Fruit fly (Drosophila melanogaster) whole organism, wandering third instar larva: ENCODE results near the gene Sh3beta.
A peak's percentile ranks its signal among the peaks of the same experiment; 100 is the strongest.

ENCODE experiments used
- Abd-B ChIP-seq: fragments of >200 bp; optimal IDR thresholded peaks from 2 replicates; lab custom pipeline; 2017; ENCODE audit warnings: missing biosample characterization, missing genetic modification characterization
- CG32264 ChIP-seq: fragments of 200-800 bp; sonication (Bioruptor generic); optimal IDR thresholded peaks from 2 replicates; lab custom pipeline; 2016; ENCODE audit warnings: missing biosample characterization, missing genetic modification characterization
- CG9705 ChIP-seq: fragments of 200-800 bp; sonication (Bioruptor generic); optimal IDR thresholded peaks from 2 replicates; lab custom pipeline; 2018; ENCODE audit warnings: missing biosample characterization, mild to moderate bottlenecking, missing genetic modification characterization
- CrebA ChIP-seq: fragments of 200-800 bp; sonication (Bioruptor generic); optimal IDR thresholded peaks from 2 replicates; lab custom pipeline; 2016; ENCODE audit warnings: missing biosample characterization, mild to moderate bottlenecking, missing genetic modification characterization, borderline replicate concordance
- Dfd ChIP-seq: fragments of >200 bp; optimal IDR thresholded peaks from 2 replicates; lab custom pipeline; 2017; ENCODE audit warnings: missing biosample characterization, missing genetic modification characterization
- Dif ChIP-seq: fragments of 200-275, 200-300 bp; sonication (Bioruptor generic); optimal IDR thresholded peaks from 2 replicates; lab custom pipeline; 2018; ENCODE audit warnings: missing biosample characterization, missing genetic modification characterization; ENCODE audit not compliant: partially characterized antibody
- GATAd ChIP-seq: sonication (Bioruptor generic); optimal IDR thresholded peaks from 2 replicates; lab custom pipeline; 2016; ENCODE audit warnings: missing biosample characterization, missing genetic modification characterization
- HLH106 ChIP-seq: fragments of 200-800 bp; optimal IDR thresholded peaks from 3 replicates; lab custom pipeline; 2019; ENCODE audit warnings: missing biosample characterization, mild to moderate bottlenecking, missing genetic modification characterization, moderate library complexity
- Hnf4 ChIP-seq: fragments of 200-800 bp; sonication (Bioruptor generic); optimal IDR thresholded peaks from 2 replicates; lab custom pipeline; 2016; ENCODE audit warnings: missing biosample characterization, mild to moderate bottlenecking, missing genetic modification characterization
- Hr78 ChIP-seq: fragments of >200 bp; optimal IDR thresholded peaks from 2 replicates; lab custom pipeline; 2017; ENCODE audit warnings: missing biosample characterization, missing genetic modification characterization
- Hr83 ChIP-seq: fragments of 200-300 bp; sonication (Bioruptor generic); optimal IDR thresholded peaks from 2 replicates; lab custom pipeline; 2016; ENCODE audit warnings: missing biosample characterization, mild to moderate bottlenecking, missing genetic modification characterization, moderate library complexity; ENCODE audit not compliant: poor library complexity, severe bottlenecking
- Jra ChIP-seq: sonication (Bioruptor generic); optimal IDR thresholded peaks from 2 replicates; lab custom pipeline; 2016; ENCODE audit warnings: missing biosample characterization, missing genetic modification characterization
- Mio ChIP-seq: sonication (Bioruptor generic); optimal IDR thresholded peaks from 2 replicates; lab custom pipeline; 2016; ENCODE audit warnings: missing biosample characterization, missing genetic modification characterization
- Myc ChIP-seq: fragments of >200 bp; optimal IDR thresholded peaks from 2 replicates; lab custom pipeline; 2017
- N ChIP-seq: fragments of >200 bp; optimal IDR thresholded peaks from 2 replicates; lab custom pipeline; 2018; ENCODE audit warnings: missing biosample characterization, missing external identifiers, missing genetic modification characterization
- OdsH ChIP-seq: fragments of 200-800 bp; sonication (Bioruptor generic); optimal IDR thresholded peaks from 2 replicates; lab custom pipeline; 2016; ENCODE audit warnings: missing biosample characterization, mild to moderate bottlenecking, missing genetic modification characterization
- Rel ChIP-seq, 2 experiments: fragments of 200-800 bp; sonication (Bioruptor generic) in 1 of 2; optimal IDR thresholded peaks; 2 replicates in 1 of 2; 3 replicates in 1 of 2; lab custom pipeline; 2016 to 2019; ENCODE audit warnings: mild to moderate bottlenecking in 2 of 2, missing biosample characterization in 2 of 2, missing genetic modification characterization in 2 of 2, moderate library complexity in 1 of 2
- Sp1 ChIP-seq: fragments of 200-800 bp; sonication (Bioruptor generic); optimal IDR thresholded peaks from 3 replicates; lab custom pipeline; 2019; ENCODE audit warnings: missing biosample characterization, mild to moderate bottlenecking, missing genetic modification characterization, moderate library complexity
- Vsx2 ChIP-seq: fragments of 200-300, 225-300 bp; sonication (Bioruptor generic); optimal IDR thresholded peaks from 2 replicates; lab custom pipeline; 2018; ENCODE audit warnings: missing biosample characterization, missing genetic modification characterization; ENCODE audit not compliant: partially characterized antibody
- br ChIP-seq: fragments of 200-800 bp; sonication (Bioruptor generic); optimal IDR thresholded peaks from 2 replicates; lab custom pipeline; 2016; ENCODE audit warnings: missing biosample characterization, missing genetic modification characterization
- brk ChIP-seq: fragments of 200-800 bp; sonication (Bioruptor generic); optimal IDR thresholded peaks from 2 replicates; lab custom pipeline; 2016; ENCODE audit warnings: missing biosample characterization, mild to moderate bottlenecking, missing genetic modification characterization
- dl ChIP-seq, 2 experiments: fragments of 175-275, 200-275 bp in 1 of 2; fragments of 200-275 bp in 1 of 2; sonication (Bioruptor generic); optimal IDR thresholded peaks; lab custom pipeline; 2018; ENCODE audit warnings: mild to moderate bottlenecking in 2 of 2, missing biosample characterization in 2 of 2, missing genetic modification characterization in 2 of 2, moderate library complexity in 2 of 2; ENCODE audit not compliant: partially characterized antibody in 2 of 2, insufficient read depth in 1 of 2
- dmrt93B ChIP-seq: fragments of 200-800 bp; sonication (Bioruptor generic); optimal IDR thresholded peaks from 2 replicates; lab custom pipeline; 2018; ENCODE audit warnings: missing biosample characterization, mild to moderate bottlenecking, missing genetic modification characterization
- ey ChIP-seq: fragments of 200-800 bp; sonication (Bioruptor generic); optimal IDR thresholded peaks from 2 replicates; lab custom pipeline; 2016; ENCODE audit warnings: missing biosample characterization, missing genetic modification characterization
- foxo ChIP-seq, 2 experiments: fragments of 200-800 bp; sonication (Bioruptor generic); optimal IDR thresholded peaks; 2 replicates in 1 of 2; 3 replicates in 1 of 2; lab custom pipeline; 2016 to 2017; ENCODE audit warnings: missing biosample characterization in 2 of 2, missing genetic modification characterization in 2 of 2
- fru ChIP-seq: fragments of 200-800 bp; sonication (Bioruptor generic); optimal IDR thresholded peaks from 3 replicates; lab custom pipeline; 2016; ENCODE audit warnings: missing biosample characterization, mild to moderate bottlenecking, missing genetic modification characterization
- h ChIP-seq: fragments of 200-800 bp; sonication (Bioruptor generic); optimal IDR thresholded peaks from 3 replicates; lab custom pipeline; 2016; ENCODE audit warnings: missing biosample characterization, mild to moderate bottlenecking, missing genetic modification characterization
- jim ChIP-seq: fragments of 175-275, 200-325 bp; sonication (Bioruptor generic); optimal IDR thresholded peaks from 2 replicates; lab custom pipeline; 2016; ENCODE audit warnings: missing biosample characterization, mild to moderate bottlenecking, missing genetic modification characterization
- lola ChIP-seq: fragments of >200 bp; optimal IDR thresholded peaks from 2 replicates; lab custom pipeline; 2017; ENCODE audit warnings: missing biosample characterization, missing genetic modification characterization
- pan ChIP-seq: fragments of >200 bp; optimal IDR thresholded peaks from 2 replicates; lab custom pipeline; 2017
- psq ChIP-seq: fragments of 200-800 bp; sonication (Bioruptor generic); optimal IDR thresholded peaks from 3 replicates; lab custom pipeline; 2017; ENCODE audit warnings: missing biosample characterization, mild to moderate bottlenecking, missing genetic modification characterization, moderate library complexity
- rgr ChIP-seq: fragments of 200-800 bp; sonication (Bioruptor generic); optimal IDR thresholded peaks from 3 replicates; lab custom pipeline; 2016; ENCODE audit warnings: missing biosample characterization, mild to moderate bottlenecking, missing genetic modification characterization
- sage ChIP-seq: fragments of 200-800 bp; sonication (Bioruptor generic); optimal IDR thresholded peaks from 2 replicates; lab custom pipeline; 2016; ENCODE audit warnings: missing biosample characterization, mild to moderate bottlenecking, missing genetic modification characterization
- sv ChIP-seq: fragments of 200-800 bp; sonication (Bioruptor generic); optimal IDR thresholded peaks from 3 replicates; lab custom pipeline; 2016; ENCODE audit warnings: missing biosample characterization, missing genetic modification characterization
- tai ChIP-seq: sonication (Bioruptor generic); optimal IDR thresholded peaks from 2 replicates; lab custom pipeline; 2016; ENCODE audit warnings: missing biosample characterization, missing genetic modification characterization
- usp ChIP-seq: fragments of >200 bp; optimal IDR thresholded peaks from 2 replicates; lab custom pipeline; 2017; ENCODE audit warnings: missing biosample characterization, missing genetic modification characterization

Gene Sh3beta

DNA sequence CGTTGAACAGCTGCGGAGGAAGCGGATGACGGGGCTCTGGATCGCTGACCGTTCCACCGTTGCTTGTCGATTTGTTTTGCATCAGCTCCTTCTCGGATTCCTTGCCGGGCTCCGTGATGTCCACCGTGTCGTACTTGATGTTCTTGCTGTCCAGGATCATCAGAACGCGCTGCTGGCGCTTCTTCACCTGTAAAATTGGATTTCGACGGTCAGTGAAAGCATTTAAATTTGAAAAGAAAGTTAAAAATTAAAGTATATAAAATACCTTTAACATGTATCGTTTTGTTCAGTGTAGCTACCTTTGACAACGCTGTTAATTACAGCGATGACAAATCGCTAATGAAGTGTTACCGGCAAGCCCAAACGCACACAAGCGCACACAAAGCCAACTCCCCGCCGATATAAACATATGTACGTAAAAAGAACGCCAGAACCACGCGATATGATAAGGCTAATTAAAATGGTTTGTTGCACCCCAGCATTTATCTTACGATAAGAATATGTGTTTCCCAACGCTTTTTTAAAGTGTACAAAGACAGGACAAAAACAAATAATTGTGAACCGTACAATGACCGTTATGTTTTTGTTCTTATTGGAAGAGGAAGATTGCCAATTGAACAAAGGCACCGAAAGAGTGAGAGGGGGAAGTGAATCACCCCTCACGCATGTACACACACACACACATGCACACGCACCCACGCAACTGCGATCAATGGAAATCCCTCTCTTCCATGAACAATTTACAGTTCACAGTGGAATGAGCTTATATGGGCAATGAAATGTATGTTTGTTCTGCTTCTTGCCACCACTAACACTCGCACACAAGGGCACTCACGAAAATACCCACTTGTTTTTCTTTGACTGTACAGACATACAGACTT, 1.0 kb downstream of the Sh3beta start (continued):
- TF ChIP-seq Hr83 (GFP tag; lab: Kevin White, UChicago), result no peak
- no peak for TF ChIP-seq Myc (lab: Kevin White, UChicago)
- no peak for TF ChIP-seq Mio (GFP tag; lab: Kevin White, UChicago)
- TF ChIP-seq Rel (GFP tag; optimal IDR thresholded peaks at IDR 0.05; lab: Kevin White, UChicago), result no peak
- peak; percentile 81 for TF ChIP-seq Rel (tag; optimal IDR thresholded peaks at IDR 0.05; lab: Kevin White, UChicago)
- TF ChIP-seq h (GFP tag; lab: Kevin White, UChicago), result peak; percentile 16
- no peak for TF ChIP-seq Hr78 (GFP tag; lab: Kevin White, UChicago)
- no peak for TF ChIP-seq Dfd (GFP tag; lab: Kevin White, UChicago)
- no peak for TF ChIP-seq OdsH
- no peak for TF ChIP-seq pan
- TF ChIP-seq N (GFP tag; lab: Kevin White, UChicago), result no peak
- no peak for TF ChIP-seq CG32264
- TF ChIP-seq Hnf4 (GFP tag; lab: Kevin White, UChicago), result peak; percentile 41
- no peak for TF ChIP-seq sv

DNA sequence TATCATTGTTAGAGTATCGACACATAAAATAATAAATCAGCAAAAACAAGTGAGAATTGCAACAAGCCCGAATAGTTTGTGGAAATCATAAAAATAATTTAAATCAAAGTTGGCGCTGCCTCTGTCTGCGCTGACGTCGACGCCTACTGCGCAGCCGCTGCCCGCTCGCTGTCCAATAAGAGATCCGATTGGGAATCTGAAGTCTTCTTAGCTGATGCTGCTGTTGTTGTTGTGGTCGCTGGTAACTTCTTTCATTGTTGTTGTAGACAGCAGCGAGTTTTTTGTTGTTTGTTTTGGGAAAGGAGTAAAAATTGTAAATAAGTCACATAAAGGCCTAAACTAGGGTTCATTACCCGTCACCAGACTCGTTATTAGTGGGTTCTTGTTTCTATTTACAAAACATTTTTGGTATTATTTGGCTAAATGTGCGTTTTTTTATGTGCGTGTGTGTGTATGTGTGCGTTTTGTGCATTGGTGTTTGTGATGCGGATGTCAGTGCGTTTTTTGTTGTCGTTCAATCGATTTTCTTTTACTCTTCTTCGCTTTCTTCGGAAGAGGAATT, 4.3 kb downstream of the Sh3beta start:
- no peak for TF ChIP-seq N (GFP tag; lab: Kevin White, UChicago)
- TF ChIP-seq psq (GFP tag; lab: Kevin White, UChicago), result peak; percentile 7

DNA sequence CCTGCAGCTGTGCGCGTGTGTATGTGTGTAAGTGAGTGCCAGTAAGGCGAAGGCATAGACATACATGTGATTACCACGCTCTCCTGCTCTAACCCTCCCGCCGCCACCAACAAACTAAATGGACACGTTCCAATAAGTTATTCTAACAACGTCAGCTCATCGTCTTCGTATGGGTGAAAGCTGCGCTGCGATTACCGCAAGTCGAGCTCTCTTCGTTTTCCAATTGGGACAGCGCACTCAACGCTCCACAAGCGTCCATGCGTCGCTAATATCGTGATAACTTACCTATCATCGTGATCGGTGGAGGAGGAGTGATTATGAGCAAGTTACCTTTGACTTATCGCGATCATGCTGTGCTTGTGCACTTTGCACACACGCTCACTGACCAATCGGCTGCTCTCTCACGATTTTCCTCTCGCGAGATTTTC, 8.0 kb downstream of the Sh3beta start:
- TF ChIP-seq HLH106, result peak; percentile 8
- TF ChIP-seq Dfd (GFP tag; lab: Kevin White, UChicago), result no peak
- no peak for TF ChIP-seq Abd-B (GFP tag; lab: Kevin White, UChicago)
- no peak for TF ChIP-seq Dif (GFP tag; lab: Kevin White, UChicago)
- no peak for TF ChIP-seq tai (GFP tag; lab: Kevin White, UChicago)
- peak; percentile 23 for TF ChIP-seq h (GFP tag; lab: Kevin White, UChicago)
- no peak for TF ChIP-seq rgr (GFP tag; lab: Kevin White, UChicago)
- no peak for TF ChIP-seq sv
- no peak for TF ChIP-seq Mio (GFP tag; lab: Kevin White, UChicago)
- TF ChIP-seq lola, result no peak
- TF ChIP-seq Jra, result no peak
- no peak for TF ChIP-seq sage
- no peak for TF ChIP-seq dl (GFP tag; optimal IDR thresholded peaks at IDR 0.05; lab: Kevin White, UChicago; ENCODE audit: insufficient read depth in 1 of 2, partially characterized antibody in 2 of 2)

DNA sequence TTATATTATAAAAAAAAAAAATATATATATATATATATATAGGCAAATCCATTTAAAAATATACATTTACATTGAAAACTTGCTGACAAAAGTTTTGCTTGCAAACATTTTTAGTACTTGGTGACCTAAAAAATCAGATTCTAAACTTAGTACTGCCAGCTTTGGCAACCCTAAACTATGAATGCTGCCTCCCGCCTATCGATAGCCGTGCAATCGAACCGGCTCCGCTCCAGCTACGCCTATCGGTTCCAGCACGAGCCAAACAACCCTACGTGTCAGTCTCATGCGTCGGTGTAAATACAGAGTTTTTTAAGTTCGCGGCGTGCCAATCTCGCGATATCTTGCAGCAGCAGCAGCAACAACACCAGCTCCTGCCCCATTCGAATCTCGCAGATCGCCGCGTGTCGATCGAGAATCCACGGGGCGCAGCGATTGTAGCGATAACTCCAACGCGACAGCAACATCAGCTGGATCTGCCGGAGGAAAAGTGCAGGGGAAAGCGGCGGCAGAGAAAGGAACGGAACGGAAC, 8.7 kb downstream of the Sh3beta start, which contains the start of gene Sec63:
Gene Sec63 (plus strand): TSS at position 238 of the 529 bp plus-strand sequence.
- TF ChIP-seq CG9705 (GFP tag; lab: Kevin White, UChicago) (no peak), h (GFP tag; lab: Kevin White, UChicago) (no peak), Hnf4 (GFP tag; lab: Kevin White, UChicago) (peak; percentile 35), ey (no peak), Myc (lab: Kevin White, UChicago) (peak; percentile 44), rgr (GFP tag; lab: Kevin White, UChicago) (no peak), Mio (GFP tag; lab: Kevin White, UChicago) (no peak), sage (no peak), Jra (no peak), Sp1 (GFP tag; lab: Kevin White, UChicago) (no peak), brk (no peak), br (GFP tag; lab: Kevin White, UChicago) (peak; percentile 35), usp (GFP tag; lab: Kevin White, UChicago) (no peak), CG32264 (no peak), GATAd (GFP tag; lab: Kevin White, UChicago) (no peak), HLH106 (peak; percentile 55), dl (GFP tag; optimal IDR thresholded peaks at IDR 0.05; lab: Kevin White, UChicago; ENCODE audit: insufficient read depth in 1 of 2, partially characterized antibody in 2 of 2) (no peak), dmrt93B (no peak), Hr83 (GFP tag; lab: Kevin White, UChicago) (peak; percentile 61), Abd-B (GFP tag; lab: Kevin White, UChicago) (no peak), jim (GFP tag; lab: Kevin White, UChicago) (no peak), pan (no peak), Rel (GFP tag; optimal IDR thresholded peaks at IDR 0.05; lab: Kevin White, UChicago) (no peak), Rel (tag; optimal IDR thresholded peaks at IDR 0.05; lab: Kevin White, UChicago) (no peak), OdsH (no peak), foxo (GFP tag; optimal IDR thresholded peaks at IDR 0.05; lab: Kevin White, UChicago) (peak in 1 of 2 experiments; percentile 54), CrebA (GFP tag; lab: Kevin White, UChicago) (no peak), fru (GFP tag; lab: Kevin White, UChicago) (no peak), tai (GFP tag; lab: Kevin White, UChicago) (no peak), Vsx2 (no peak), psq (GFP tag; lab: Kevin White, UChicago) (peak; percentile 27), sv (peak; percentile 21)
